Worm (Caenorhabditis elegans) whole organism, late embryonic: ENCODE measurements around the gene Y48A5A.3.
A peak's percentile ranks its signal among the peaks of the same experiment; 100 is the strongest.

Source experiments
- C38D4.7 ChIP-seq: fragments of 200-800 bp; sonication (Bioruptor generic); optimal IDR thresholded peaks from 2 replicates; lab custom pipeline; 2018; ENCODE audit warnings: mild to moderate bottlenecking, missing genetic modification characterization, moderate library complexity, missing compliant biosample characterization
- F13H6.1 ChIP-seq: sonication (generic microtip); optimal IDR thresholded peaks from 2 replicates; lab custom pipeline; 2016; ENCODE audit warnings: missing genetic modification characterization, missing compliant biosample characterization
- K09A11.1 ChIP-seq: sonication (generic microtip); optimal IDR thresholded peaks from 2 replicates; lab custom pipeline; 2017; ENCODE audit warnings: antibody characterized with exemption, mild to moderate bottlenecking, missing genetic modification characterization, missing compliant biosample characterization; ENCODE audit not compliant: insufficient read depth
- ahr-1 ChIP-seq: sonication (generic microtip); optimal IDR thresholded peaks from 2 replicates; lab custom pipeline; 2016; ENCODE audit warnings: missing genetic modification characterization, missing compliant biosample characterization
- ceh-14 ChIP-seq: sonication (generic microtip); optimal IDR thresholded peaks from 2 replicates; lab custom pipeline; 2016; ENCODE audit warnings: missing genotype, missing genetic modification characterization, missing compliant biosample characterization
- ceh-18 ChIP-seq: sonication (generic microtip); optimal IDR thresholded peaks from 2 replicates; lab custom pipeline; 2016; ENCODE audit warnings: missing genetic modification characterization, missing compliant biosample characterization
- ceh-2 ChIP-seq: sonication (generic microtip); optimal IDR thresholded peaks from 2 replicates; lab custom pipeline; 2016; ENCODE audit warnings: missing genotype, missing genetic modification characterization, missing compliant biosample characterization
- ceh-22 ChIP-seq: sonication (generic microtip); optimal IDR thresholded peaks from 2 replicates; lab custom pipeline; 2017; ENCODE audit warnings: missing biosample characterization, missing genetic modification characterization
- ceh-24 ChIP-seq: sonication (generic microtip); optimal IDR thresholded peaks from 2 replicates; lab custom pipeline; 2016; ENCODE audit warnings: mild to moderate bottlenecking, missing genetic modification characterization, missing compliant biosample characterization
- ceh-34 ChIP-seq: sonication (generic microtip); optimal IDR thresholded peaks from 2 replicates; lab custom pipeline; 2016; ENCODE audit warnings: mild to moderate bottlenecking, missing genetic modification characterization, missing compliant biosample characterization
- ceh-45 ChIP-seq: fragments of 200-800 bp; sonication (Bioruptor generic); IDR thresholded peaks from 2 replicates; pipeline ENCODE4 v1.3.6; 2022; ENCODE audit warnings: missing genetic modification reagents, missing genetic modification characterization, missing compliant biosample characterization
- ceh-48 ChIP-seq: sonication (generic microtip); optimal IDR thresholded peaks from 2 replicates; lab custom pipeline; 2016; ENCODE audit warnings: missing genetic modification characterization, inconsistent platforms, missing compliant biosample characterization
- dmd-4 ChIP-seq: sonication (generic microtip); optimal IDR thresholded peaks from 2 replicates; lab custom pipeline; 2016; ENCODE audit warnings: borderline replicate concordance, missing genetic modification characterization, missing compliant biosample characterization
- dve-1 ChIP-seq: sonication (generic microtip); optimal IDR thresholded peaks from 2 replicates; lab custom pipeline; 2017; ENCODE audit warnings: antibody characterized with exemption, mild to moderate bottlenecking, missing genetic modification characterization, missing compliant biosample characterization
- elt-2 ChIP-seq: sonication (generic microtip); optimal IDR thresholded peaks from 2 replicates; lab custom pipeline; 2016; ENCODE audit warnings: missing genetic modification reagents, missing genetic modification characterization, missing compliant biosample characterization
- elt-4 ChIP-seq: sonication (generic microtip); optimal IDR thresholded peaks from 2 replicates; lab custom pipeline; 2016; ENCODE audit warnings: missing genetic modification characterization, missing compliant biosample characterization
- fax-1 ChIP-seq: sonication (generic microtip); optimal IDR thresholded peaks from 2 replicates; lab custom pipeline; 2016; ENCODE audit warnings: missing genotype, missing genetic modification characterization, missing compliant biosample characterization
- fkh-6 ChIP-seq: sonication (generic microtip); optimal IDR thresholded peaks from 2 replicates; lab custom pipeline; 2016; ENCODE audit warnings: missing genetic modification characterization, missing compliant biosample characterization
- gmeb-2 ChIP-seq: sonication (generic microtip); optimal IDR thresholded peaks from 2 replicates; lab custom pipeline; 2016; ENCODE audit warnings: missing genetic modification characterization, inconsistent platforms, missing compliant biosample characterization
- hlh-13 ChIP-seq: fragments of 200-800 bp; sonication (Bioruptor generic); optimal IDR thresholded peaks from 2 replicates; lab custom pipeline; 2018; ENCODE audit warnings: mild to moderate bottlenecking, missing genetic modification characterization, missing compliant biosample characterization
- hlh-15 ChIP-seq: sonication (generic microtip); optimal IDR thresholded peaks from 2 replicates; lab custom pipeline; 2016; ENCODE audit warnings: missing genetic modification characterization, missing compliant biosample characterization
- hlh-30 ChIP-seq: sonication (generic microtip); optimal IDR thresholded peaks from 2 replicates; lab custom pipeline; 2017; ENCODE audit warnings: antibody characterized with exemption, missing genetic modification characterization, missing compliant biosample characterization; ENCODE audit not compliant: insufficient read depth
- hlh-8 ChIP-seq: sonication (generic microtip); optimal IDR thresholded peaks from 2 replicates; lab custom pipeline; 2016; ENCODE audit warnings: missing genotype, missing genetic modification characterization, missing compliant biosample characterization
- lim-6 ChIP-seq: sonication (generic microtip); optimal IDR thresholded peaks from 2 replicates; lab custom pipeline; 2016; ENCODE audit warnings: missing genetic modification characterization, missing compliant biosample characterization
- madf-2 ChIP-seq: sonication (generic microtip); optimal IDR thresholded peaks from 2 replicates; lab custom pipeline; 2017; ENCODE audit warnings: missing genetic modification characterization, missing compliant biosample characterization
- nfya-1 ChIP-seq: sonication (generic microtip); optimal IDR thresholded peaks from 2 replicates; lab custom pipeline; 2017; ENCODE audit warnings: missing genetic modification characterization, mild to moderate bottlenecking, missing compliant biosample characterization, antibody characterized with exemption, moderate library complexity
- nhr-11 ChIP-seq: fragments of 150-350 bp; optimal IDR thresholded peaks from 2 replicates; lab custom pipeline; 2014; ENCODE audit warnings: missing biosample characterization, missing genetic modification characterization
- npax-4 ChIP-seq: sonication (generic microtip); optimal IDR thresholded peaks from 2 replicates; lab custom pipeline; 2016; ENCODE audit warnings: missing genetic modification characterization, missing compliant biosample characterization
- odd-2 ChIP-seq: sonication (generic microtip); optimal IDR thresholded peaks from 2 replicates; lab custom pipeline; 2017; ENCODE audit warnings: antibody characterized with exemption, mild to moderate bottlenecking, missing genetic modification characterization, missing compliant biosample characterization
- pag-3 ChIP-seq: sonication (generic microtip); optimal IDR thresholded peaks from 2 replicates; lab custom pipeline; 2016; ENCODE audit warnings: missing compliant biosample characterization, missing genetic modification characterization, borderline replicate concordance
- pax-1 ChIP-seq: fragments of 150-350 bp; optimal IDR thresholded peaks from 2 replicates; lab custom pipeline; 2014; ENCODE audit warnings: missing biosample characterization, missing genetic modification characterization
- pha-2 ChIP-seq: sonication (generic microtip); optimal IDR thresholded peaks from 2 replicates; lab custom pipeline; 2017; ENCODE audit warnings: mild to moderate bottlenecking, missing genetic modification characterization, missing compliant biosample characterization
- pqm-1 ChIP-seq: sonication (generic microtip); optimal IDR thresholded peaks from 2 replicates; lab custom pipeline; 2016; ENCODE audit warnings: missing genetic modification characterization, missing compliant biosample characterization
- tbx-7 ChIP-seq: sonication (generic microtip); optimal IDR thresholded peaks from 2 replicates; lab custom pipeline; 2016; ENCODE audit warnings: missing genotype, missing genetic modification characterization, missing compliant biosample characterization
- unc-3 ChIP-seq, 2 experiments: fragments of 200-800 bp in 1 of 2; sonication (Bioruptor generic) in 1 of 2; sonication (generic microtip) in 1 of 2; conservative IDR thresholded peaks in 1 of 2; optimal IDR thresholded peaks in 1 of 2; 2 replicates each; pipeline versions ENCODE4 v1.3.6 to Lab custom; 2016 to 2022; ENCODE audit warnings: missing compliant biosample characterization in 2 of 2, missing genetic modification characterization in 2 of 2, missing genetic modification reagents in 1 of 2
- zip-5 ChIP-seq: sonication (generic microtip); optimal IDR thresholded peaks from 2 replicates; lab custom pipeline; 2016; ENCODE audit warnings: missing genetic modification characterization, missing compliant biosample characterization

Y48A5A.3 gene

ce11 chrIV:1969353-1969752 is at the start of gene Y48A5A.3:
Gene Y48A5A.3 (plus strand): TSS chrIV:1969737.
- TF ChIP-seq ceh-48 (tag; lab: Kevin White, UChicago) (peak; percentile 20), madf-2 (no peak)

- TF ChIP-seq tbx-7 (tag; lab: Kevin White, UChicago) (no peak), dve-1 (peak; percentile 67)
These were observed 49.0 kb upstream of the Y48A5A.3 start for ce11 chrIV:1920513-1920912.

ce11 chrIV:1923722-1924121 is 45.8 kb upstream of the Y48A5A.3 start, which contains the start of gene denn-4:
Gene denn-4 (plus strand): TSS chrIV:1924001.
- no peak for TF ChIP-seq madf-2
- no peak for TF ChIP-seq hlh-13
- no peak for TF ChIP-seq nfya-1
- TF ChIP-seq elt-2 = no peak
- TF ChIP-seq dmd-4 (tag; lab: Kevin White, UChicago) = no peak
- no peak for TF ChIP-seq ceh-45 (GFP tag; lab: Robert Waterston, UW)
- no peak for TF ChIP-seq fkh-6 (tag; lab: Kevin White, UChicago)
- TF ChIP-seq hlh-30 = peak; percentile 59

ce11 chrIV:1924178-1924577 is 45.4 kb upstream of the Y48A5A.3 start:
- TF ChIP-seq hlh-15 (tag; lab: Kevin White, UChicago) (no peak), unc-3 (GFP tag; conservative IDR thresholded peaks at IDR 0.05; lab: Robert Waterston, UW) (no peak), unc-3 (tag; optimal IDR thresholded peaks at IDR 0.05; lab: Kevin White, UChicago) (no peak), pax-1 (tag; lab: Kevin White, UChicago) (no peak), K09A11.1 (tag; lab: Kevin White, UChicago) (no peak), madf-2 (no peak), pag-3 (no peak), ceh-24 (tag; lab: Kevin White, UChicago) (no peak), zip-5 (tag; lab: Kevin White, UChicago) (no peak), pqm-1 (tag; lab: Kevin White, UChicago) (no peak), gmeb-2 (tag; lab: Kevin White, UChicago) (no peak), ceh-14 (no peak), ceh-45 (GFP tag; lab: Robert Waterston, UW) (no peak), ceh-48 (tag; lab: Kevin White, UChicago) (no peak), pha-2 (tag; lab: Kevin White, UChicago) (no peak), nhr-11 (tag; lab: Kevin White, UChicago) (no peak), F13H6.1 (no peak), ahr-1 (tag; lab: Kevin White, UChicago) (no peak), hlh-13 (no peak), npax-4 (tag; lab: Kevin White, UChicago) (no peak)

- no peak for TF ChIP-seq madf-2
- no peak for TF ChIP-seq lim-6 (tag; lab: Kevin White, UChicago)
- no peak for TF ChIP-seq ceh-14
- no peak for TF ChIP-seq ceh-2 (tag; lab: Kevin White, UChicago)
- no peak for TF ChIP-seq C38D4.7 (GFP tag; lab: Kevin White, UChicago)
- TF ChIP-seq odd-2 (tag; lab: Kevin White, UChicago) = no peak
- TF ChIP-seq ceh-18 (tag; lab: Kevin White, UChicago) = no peak
- no peak for TF ChIP-seq ceh-34 (tag; lab: Kevin White, UChicago)
- TF ChIP-seq hlh-13 = no peak
- no peak for TF ChIP-seq dmd-4 (tag; lab: Kevin White, UChicago)
- no peak for TF ChIP-seq ceh-22
- TF ChIP-seq nfya-1 = no peak
- no peak for TF ChIP-seq hlh-8 (tag; lab: Kevin White, UChicago)
- TF ChIP-seq fkh-6 (tag; lab: Kevin White, UChicago) = no peak
- TF ChIP-seq fax-1 (tag; lab: Kevin White, UChicago) = no peak
- TF ChIP-seq pha-2 (tag; lab: Kevin White, UChicago) = no peak
- TF ChIP-seq elt-4 (tag; lab: Kevin White, UChicago) = no peak
- TF ChIP-seq tbx-7 (tag; lab: Kevin White, UChicago) = no peak
- no peak for TF ChIP-seq dve-1
These were observed 24.3 kb upstream of the Y48A5A.3 start for ce11 chrIV:1945200-1945599.
